Fruit fly (Drosophila melanogaster): ENCODE measurements around the gene VGlut.

Gene VGlut

DNA sequence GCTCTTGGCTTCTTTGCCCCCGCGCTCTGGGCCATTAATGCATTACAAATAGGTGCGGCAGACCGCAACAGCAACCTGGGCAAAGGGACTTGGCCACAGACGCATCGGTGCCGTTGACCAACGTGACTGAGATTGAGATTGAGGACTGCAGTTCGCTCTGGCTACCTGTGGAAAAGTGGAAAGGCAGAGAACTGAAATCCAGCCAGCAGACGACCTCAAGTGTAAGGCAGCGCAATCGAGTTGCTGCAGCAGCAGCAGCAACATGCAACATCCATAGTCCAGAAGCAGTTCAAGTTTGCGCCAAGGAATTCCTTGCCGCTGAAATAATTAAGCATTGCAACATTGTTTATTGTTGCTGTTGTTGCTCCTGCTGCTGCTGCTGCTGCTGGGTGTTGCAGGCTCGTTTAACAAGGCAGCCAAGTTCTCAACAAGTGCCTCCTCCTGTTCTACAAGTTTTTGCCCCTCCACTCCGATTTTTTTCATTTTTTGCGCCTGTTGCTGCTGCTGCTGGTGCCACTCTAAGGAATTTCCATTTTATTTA lies 25.6 kb downstream of the VGlut start:
- no peak for TF ChIP-seq noc (tag; optimal IDR thresholded peaks at IDR 0.05)

dm6 chr2L:2426444-2427188 lies 26.5 kb downstream of the VGlut start:
- TF ChIP-seq noc (tag; optimal IDR thresholded peaks at IDR 0.05): no peak

- no peak for TF ChIP-seq noc (tag; optimal IDR thresholded peaks at IDR 0.05)
Observed at dm6 chr2L:2427384-2428208, 27.5 kb downstream of the VGlut start.

DNA sequence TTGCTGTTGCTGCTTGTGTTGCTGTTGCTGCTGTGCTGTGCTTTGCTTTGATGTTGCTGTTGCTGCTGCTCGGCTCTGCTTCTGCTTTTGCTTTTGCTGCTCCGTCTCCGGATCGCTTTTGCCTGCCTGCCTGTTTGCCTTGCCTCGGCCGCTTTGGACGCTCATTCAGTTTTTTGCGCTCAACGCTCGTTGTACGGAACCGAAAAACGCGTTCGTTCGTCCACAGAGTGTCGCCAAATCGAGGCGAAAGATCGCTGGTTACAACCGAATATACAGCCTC lies 28.1 kb downstream of the VGlut start, which contains the start of gene dpp:
Gene dpp, plus strand, starts transcription at position 164 of the 280 bp plus-strand sequence.
- no peak for TF ChIP-seq noc (tag; optimal IDR thresholded peaks at IDR 0.05)

dm6 chr2L:2429588-2429987 lies 29.5 kb downstream of the VGlut start:
- no peak for TF ChIP-seq noc (tag; optimal IDR thresholded peaks at IDR 0.05)

DNA sequence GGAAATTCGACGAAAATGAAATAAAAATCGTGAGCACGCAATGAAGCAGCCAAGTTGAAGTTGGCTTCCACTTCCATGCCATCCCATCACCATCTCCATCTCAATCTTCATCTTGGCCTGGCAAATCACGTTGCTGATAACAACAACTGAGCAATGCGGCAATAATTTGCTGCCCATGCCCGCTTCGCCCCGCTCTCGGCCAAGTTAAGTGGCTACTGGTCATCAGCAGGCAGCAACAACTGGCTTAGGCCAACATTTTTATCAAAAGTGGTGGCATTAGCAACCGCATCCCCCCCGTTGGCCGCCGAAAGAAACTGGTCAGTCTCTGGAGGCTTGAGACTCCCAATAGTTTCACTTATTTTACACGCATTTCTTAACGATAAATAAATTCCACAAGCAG lies 30.2 kb downstream of the VGlut start:
- no peak for TF ChIP-seq noc (tag; optimal IDR thresholded peaks at IDR 0.05)

- TF ChIP-seq noc (tag; optimal IDR thresholded peaks at IDR 0.05): no peak
Observed at dm6 chr2L:2432809-2433493, 32.9 kb downstream of the VGlut start.

dm6 chr2L:2433494-2434054 lies 33.5 kb downstream of the VGlut start:
- TF ChIP-seq noc (tag; optimal IDR thresholded peaks at IDR 0.05): no peak

dm6 chr2L:2434222-2434621 lies 34.1 kb downstream of the VGlut start:
- no peak for TF ChIP-seq noc (tag; optimal IDR thresholded peaks at IDR 0.05)

dm6 chr2L:2436258-2436657 lies 36.2 kb downstream of the VGlut start:
- TF ChIP-seq noc (tag; optimal IDR thresholded peaks at IDR 0.05): no peak

DNA sequence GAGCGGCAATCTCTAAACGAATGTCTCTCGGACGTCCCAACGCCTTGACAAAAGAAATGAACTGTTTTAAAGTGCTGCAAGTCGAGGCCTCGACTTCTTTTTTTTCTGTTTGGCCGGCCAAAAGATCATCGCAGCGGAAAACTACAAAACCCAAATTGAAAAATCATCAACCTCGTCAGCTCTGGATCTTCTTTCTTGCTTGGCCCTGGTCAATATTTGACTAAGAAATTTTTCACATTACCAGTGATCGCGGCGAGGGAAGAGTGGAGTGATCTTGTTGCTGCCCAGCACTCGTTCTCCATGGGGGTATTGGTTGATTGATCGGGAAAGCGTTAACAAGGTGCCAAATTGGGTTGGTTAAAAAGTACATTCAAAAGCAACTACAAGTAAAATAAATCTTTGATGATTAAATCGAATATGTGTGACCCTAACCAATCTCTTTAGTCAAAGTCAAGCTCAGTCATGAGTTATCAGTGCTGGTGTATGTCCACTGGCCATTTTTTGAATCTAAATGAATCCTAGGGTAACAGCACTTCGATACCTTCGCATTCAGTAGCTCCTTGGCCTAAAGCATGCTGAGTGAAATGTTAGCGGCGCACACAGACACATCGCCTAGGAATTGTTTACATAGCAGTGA lies 38.7 kb downstream of the VGlut start:
- no peak for TF ChIP-seq noc (tag; optimal IDR thresholded peaks at IDR 0.05)

DNA sequence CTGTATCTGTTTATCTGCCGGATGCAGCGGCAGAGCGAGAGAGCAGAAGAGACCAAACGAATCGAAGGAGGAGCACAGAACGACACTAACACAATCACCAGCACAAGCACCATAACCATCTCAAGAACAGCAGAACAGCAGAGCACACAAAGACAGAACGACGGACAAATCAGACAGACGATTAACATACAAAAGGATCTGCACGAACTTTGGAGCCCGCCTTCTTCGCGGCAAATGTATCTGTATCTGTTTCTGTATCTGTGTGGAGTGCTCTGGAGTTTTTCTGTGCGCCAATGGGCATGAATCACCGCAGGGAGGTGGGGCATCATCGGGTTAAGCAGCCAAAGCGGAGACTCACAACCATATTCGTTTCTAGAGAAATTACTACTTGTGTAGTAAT lies 48.4 kb downstream of the VGlut start:
- TF ChIP-seq noc (tag; optimal IDR thresholded peaks at IDR 0.05): no peak

DNA sequence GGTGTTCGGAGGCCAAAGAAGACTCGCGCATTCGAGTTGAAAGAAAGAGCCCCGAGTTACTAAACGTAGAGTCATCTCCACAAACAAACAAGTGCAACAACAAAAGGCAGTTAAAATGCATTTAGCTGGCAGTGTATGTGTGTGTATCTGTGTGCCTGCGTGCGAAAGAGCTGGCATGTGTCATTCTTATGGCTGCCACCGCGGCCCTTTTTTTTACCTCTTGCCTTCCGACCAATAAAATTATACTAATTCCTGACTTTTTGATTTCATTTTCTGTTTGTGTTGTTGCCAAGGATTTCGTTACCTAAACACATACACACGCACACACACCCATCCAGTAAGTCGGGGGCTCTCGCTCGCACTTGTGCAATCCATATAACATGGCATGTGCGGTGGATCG lies 49.6 kb downstream of the VGlut start:
- TF ChIP-seq noc (tag; optimal IDR thresholded peaks at IDR 0.05): no peak

- TF ChIP-seq noc (tag; optimal IDR thresholded peaks at IDR 0.05): no peak
Observed at dm6 chr2L:2450723-2451379, 50.8 kb downstream of the VGlut start.

dm6 chr2L:2453818-2454217 lies 53.7 kb downstream of the VGlut start:
- no peak for TF ChIP-seq noc (tag; optimal IDR thresholded peaks at IDR 0.05)
